Fruit fly (Drosophila melanogaster): ENCODE data around the gene CG14042.

DNA sequence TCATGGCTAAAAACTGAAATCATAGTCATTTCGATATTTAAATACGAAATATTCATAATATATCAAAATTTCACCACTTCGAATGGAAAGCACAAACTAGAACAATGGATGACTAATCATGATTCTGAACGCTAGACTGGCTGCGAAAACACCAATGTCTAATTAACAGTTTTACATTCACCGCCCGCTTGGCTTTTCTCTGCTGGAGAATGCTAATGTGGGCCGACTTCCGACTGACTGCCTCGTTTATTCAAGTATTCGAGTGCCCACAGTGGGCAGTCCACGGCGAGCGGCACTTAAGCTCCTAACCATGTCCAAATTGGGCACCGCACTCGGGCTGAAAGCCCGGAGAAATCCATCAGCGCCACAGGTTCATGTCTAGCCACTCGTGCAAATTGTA, 35.5 kb upstream of the CG14042 start:
- no peak for TF ChIP-seq CG32121 (GFP tag; IDR thresholded peaks at IDR 0.05)
- TF ChIP-seq CG15710 (tag; optimal IDR thresholded peaks at IDR 0.05): no peak
- no peak for TF ChIP-seq CG8159 (tag; optimal IDR thresholded peaks at IDR 0.05)
- no peak for TF ChIP-seq fd96Ca (GFP tag; IDR thresholded peaks at IDR 0.05)
- no peak for TF ChIP-seq CG34367 (tag; optimal IDR thresholded peaks at IDR 0.05)
- TF ChIP-seq Pif1B (GFP tag; optimal IDR thresholded peaks at IDR 0.05): no peak
- no peak for TF ChIP-seq CG12605 (GFP tag; IDR thresholded peaks at IDR 0.05)
- TF ChIP-seq CG10348 (GFP tag; IDR thresholded peaks at IDR 0.05): no peak
- TF ChIP-seq CG14655 (GFP tag; optimal IDR thresholded peaks at IDR 0.05): no peak
- no peak for TF ChIP-seq CG4496 (GFP tag; IDR thresholded peaks at IDR 0.05)

Measured in whole organism, pupa.